Worm (Caenorhabditis elegans) whole organism, early embryonic: ENCODE results near the gene C26E1.2.

Source experiments
- B0310.2 ChIP-seq: sonication (generic microtip); optimal IDR thresholded peaks from 2 replicates; lab custom pipeline; 2016; ENCODE audit warnings: mild to moderate bottlenecking, missing genetic modification characterization, missing compliant biosample characterization
- F13C5.2 ChIP-seq: sonication (generic microtip); optimal IDR thresholded peaks from 2 replicates; lab custom pipeline; 2017; ENCODE audit warnings: mild to moderate bottlenecking, missing genetic modification characterization, inconsistent platforms, missing compliant biosample characterization
- aly-1 ChIP-seq: sonication (generic microtip); optimal IDR thresholded peaks from 2 replicates; lab custom pipeline; 2016; ENCODE audit warnings: missing genetic modification characterization, missing compliant biosample characterization
- ama-1 ChIP-seq: fragments of 150-350 bp; optimal IDR thresholded peaks from 2 replicates; lab custom pipeline; 2014
- ceh-13 ChIP-seq: fragments of 200-800 bp; sonication (Bioruptor generic); optimal IDR thresholded peaks from 2 replicates; lab custom pipeline; 2018; ENCODE audit warnings: mild to moderate bottlenecking, missing genetic modification characterization, missing compliant biosample characterization
- ceh-36 ChIP-seq: sonication (generic microtip); optimal IDR thresholded peaks from 2 replicates; lab custom pipeline; 2016; ENCODE audit warnings: missing genetic modification characterization, inconsistent platforms, missing compliant biosample characterization
- ets-7 ChIP-seq: sonication (generic microtip); optimal IDR thresholded peaks from 2 replicates; lab custom pipeline; 2016; ENCODE audit warnings: missing genotype, missing genetic modification characterization, missing compliant biosample characterization
- flt-1 ChIP-seq: fragments of 200-800 bp; sonication (Bioruptor generic); IDR thresholded peaks from 2 replicates; pipeline ENCODE4 v1.3.6; 2022; ENCODE audit warnings: missing genetic modification characterization, missing compliant biosample characterization
- hmbx-1 ChIP-seq: sonication (generic microtip); optimal IDR thresholded peaks from 2 replicates; lab custom pipeline; 2016; ENCODE audit warnings: mild to moderate bottlenecking, missing genetic modification characterization, missing compliant biosample characterization
- hmg-4 ChIP-seq: fragments of 200-800 bp; sonication (Bioruptor generic); optimal IDR thresholded peaks from 2 replicates; lab custom pipeline; 2018; ENCODE audit warnings: mild to moderate bottlenecking, missing genetic modification characterization, missing compliant biosample characterization
- hnd-1 ChIP-seq: sonication (generic microtip); optimal IDR thresholded peaks from 2 replicates; lab custom pipeline; 2016; ENCODE audit warnings: missing genetic modification characterization, missing compliant biosample characterization
- pes-1 ChIP-seq: fragments of 200-800 bp; sonication (Bioruptor generic); IDR thresholded peaks from 2 replicates; pipeline ENCODE4 v1.3.6; 2022; ENCODE audit warnings: missing genetic modification reagents, missing genetic modification characterization, missing compliant biosample characterization
- scrt-1 ChIP-seq: fragments of 200-800 bp; sonication (Bioruptor generic); IDR thresholded peaks from 2 replicates; pipeline ENCODE4 v1.3.6; 2022; ENCODE audit warnings: missing genetic modification characterization, missing compliant biosample characterization
- sea-1 ChIP-seq: fragments of 200-800 bp; sonication (Bioruptor generic); conservative IDR thresholded peaks from 2 replicates; pipeline ENCODE4 v1.3.6; 2022; ENCODE audit warnings: missing genetic modification characterization, missing compliant biosample characterization
- tbx-11 ChIP-seq: fragments of 200-800 bp; sonication (Bioruptor generic); IDR thresholded peaks from 2 replicates; pipeline ENCODE4 v1.3.6; 2022; ENCODE audit warnings: missing genetic modification characterization, missing compliant biosample characterization
- tbx-37 ChIP-seq: fragments of 200-800 bp; sonication (Bioruptor generic); conservative IDR thresholded peaks from 2 replicates; pipeline ENCODE4 v1.3.6; 2022; ENCODE audit warnings: missing genetic modification reagents, missing genetic modification characterization, missing compliant biosample characterization
- tra-4 ChIP-seq: sonication (generic microtip); optimal IDR thresholded peaks from 2 replicates; lab custom pipeline; 2017; ENCODE audit warnings: missing genetic modification characterization, missing compliant biosample characterization

The C26E1.2 gene

ce11 chrV:13286525-13286924, 18.4 kb upstream of the C26E1.2 start:
- TF ChIP-seq pes-1 (GFP tag; lab: Robert Waterston, UW) = no peak
- no peak for TF ChIP-seq hmg-4 (GFP tag; lab: Kevin White, UChicago)
- no peak for TF ChIP-seq tbx-37
- no peak for TF ChIP-seq B0310.2 (tag; lab: Kevin White, UChicago)
- no peak for TF ChIP-seq tra-4 (tag; lab: Kevin White, UChicago)
- TF ChIP-seq F13C5.2 (tag; lab: Kevin White, UChicago) = no peak

ce11 chrV:13288881-13289280, 16.1 kb upstream of the C26E1.2 start:
- no peak for TF ChIP-seq ceh-36 (tag; lab: Kevin White, UChicago)
- no peak for TF ChIP-seq ets-7
- TF ChIP-seq ama-1 (lab: Kevin White, UChicago) = no peak
- no peak for TF ChIP-seq ceh-13 (GFP tag; lab: Kevin White, UChicago)
- TF ChIP-seq B0310.2 (tag; lab: Kevin White, UChicago) = no peak
- no peak for TF ChIP-seq hmg-4 (GFP tag; lab: Kevin White, UChicago)
- no peak for TF ChIP-seq flt-1 (GFP tag; lab: Robert Waterston, UW)
- no peak for TF ChIP-seq tra-4 (tag; lab: Kevin White, UChicago)
- TF ChIP-seq aly-1 = no peak
- no peak for TF ChIP-seq hmbx-1 (tag; lab: Kevin White, UChicago)
- no peak for TF ChIP-seq hnd-1 (tag; lab: Kevin White, UChicago)
- no peak for TF ChIP-seq pes-1 (GFP tag; lab: Robert Waterston, UW)
- TF ChIP-seq tbx-11 = no peak
- TF ChIP-seq scrt-1 (GFP tag; lab: Robert Waterston, UW) = no peak

- TF ChIP-seq tbx-11 = no peak
- no peak for TF ChIP-seq F13C5.2 (tag; lab: Kevin White, UChicago)
These were observed 10.4 kb upstream of the C26E1.2 start for ce11 chrV:13294507-13294906.

- no peak for TF ChIP-seq pes-1 (GFP tag; lab: Robert Waterston, UW)
- no peak for TF ChIP-seq F13C5.2 (tag; lab: Kevin White, UChicago)
- TF ChIP-seq ama-1 (lab: Kevin White, UChicago) = no peak
- TF ChIP-seq scrt-1 (GFP tag; lab: Robert Waterston, UW) = no peak
- no peak for TF ChIP-seq tbx-11
- no peak for TF ChIP-seq hnd-1 (tag; lab: Kevin White, UChicago)
- TF ChIP-seq ets-7 = no peak
- TF ChIP-seq ceh-13 (GFP tag; lab: Kevin White, UChicago) = no peak
- no peak for TF ChIP-seq tra-4 (tag; lab: Kevin White, UChicago)
- TF ChIP-seq B0310.2 (tag; lab: Kevin White, UChicago) = no peak
- TF ChIP-seq sea-1 (GFP tag; lab: Robert Waterston, UW) = no peak
- no peak for TF ChIP-seq hmbx-1 (tag; lab: Kevin White, UChicago)
- no peak for TF ChIP-seq aly-1
- TF ChIP-seq ceh-36 (tag; lab: Kevin White, UChicago) = no peak
These were observed 9.1 kb upstream of the C26E1.2 start, which contains the start of gene uig-1 for ce11 chrV:13295859-13296258. Gene uig-1 (minus strand): TSS chrV:13295978.

- TF ChIP-seq tbx-37 = no peak
- no peak for TF ChIP-seq ama-1 (lab: Kevin White, UChicago)
- TF ChIP-seq B0310.2 (tag; lab: Kevin White, UChicago) = no peak
- TF ChIP-seq hmbx-1 (tag; lab: Kevin White, UChicago) = no peak
These were observed 7.7 kb upstream of the C26E1.2 start, which contains the start of gene C26E1.1 for ce11 chrV:13297220-13297619. Gene C26E1.1 (plus strand): TSS chrV:13297520.

- TF ChIP-seq hmg-4 (GFP tag; lab: Kevin White, UChicago) (no peak), flt-1 (GFP tag; lab: Robert Waterston, UW) (no peak), tbx-37 (no peak), aly-1 (no peak), hmbx-1 (tag; lab: Kevin White, UChicago) (no peak), ama-1 (lab: Kevin White, UChicago) (no peak), F13C5.2 (tag; lab: Kevin White, UChicago) (no peak), ceh-13 (GFP tag; lab: Kevin White, UChicago) (no peak), B0310.2 (tag; lab: Kevin White, UChicago) (no peak), pes-1 (GFP tag; lab: Robert Waterston, UW) (no peak), tbx-11 (no peak), scrt-1 (GFP tag; lab: Robert Waterston, UW) (no peak), ets-7 (no peak), ceh-36 (tag; lab: Kevin White, UChicago) (no peak), sea-1 (GFP tag; lab: Robert Waterston, UW) (no peak), hnd-1 (tag; lab: Kevin White, UChicago) (no peak), tra-4 (tag; lab: Kevin White, UChicago) (no peak)
These were observed 6.2 kb upstream of the C26E1.2 start for ce11 chrV:13298706-13299105.

ce11 chrV:13299398-13299797, 5.5 kb upstream of the C26E1.2 start:
- no peak for TF ChIP-seq ceh-13 (GFP tag; lab: Kevin White, UChicago)
- no peak for TF ChIP-seq sea-1 (GFP tag; lab: Robert Waterston, UW)
- TF ChIP-seq ets-7 = no peak
- TF ChIP-seq aly-1 = no peak
- TF ChIP-seq hnd-1 (tag; lab: Kevin White, UChicago) = no peak
- TF ChIP-seq scrt-1 (GFP tag; lab: Robert Waterston, UW) = no peak

ce11 chrV:13300492-13300891, 4.4 kb upstream of the C26E1.2 start:
- TF ChIP-seq pes-1 (GFP tag; lab: Robert Waterston, UW) (no peak), B0310.2 (tag; lab: Kevin White, UChicago) (no peak), ama-1 (lab: Kevin White, UChicago) (no peak), tbx-11 (no peak), hnd-1 (tag; lab: Kevin White, UChicago) (no peak), aly-1 (no peak), ets-7 (no peak), tra-4 (tag; lab: Kevin White, UChicago) (no peak), ceh-36 (tag; lab: Kevin White, UChicago) (no peak), F13C5.2 (tag; lab: Kevin White, UChicago) (no peak), scrt-1 (GFP tag; lab: Robert Waterston, UW) (no peak), hmg-4 (GFP tag; lab: Kevin White, UChicago) (no peak), tbx-37 (no peak)
